Worm (Caenorhabditis elegans) whole organism, mixed stage, embryonic: ENCODE results near the gene sri-25.

Source experiments
- ceh-43 ChIP-seq: fragments of 200-800 bp; sonication (Bioruptor generic); optimal IDR thresholded peaks from 2 replicates; lab custom pipeline; 2018; ENCODE audit warnings: mild to moderate bottlenecking, missing genetic modification characterization, moderate library complexity, missing compliant biosample characterization
- nhr-28 ChIP-seq: fragments of 150-350 bp; optimal IDR thresholded peaks from 2 replicates; lab custom pipeline; 2014; ENCODE audit warnings: missing biosample characterization, missing genetic modification characterization
- snpc-4 ChIP-seq: fragments of 150-350 bp; optimal IDR thresholded peaks from 2 replicates; lab custom pipeline; 2014; ENCODE audit warnings: missing biosample characterization, missing genetic modification characterization
- unc-62 ChIP-seq: fragments of 150-350 bp; optimal IDR thresholded peaks from 2 replicates; lab custom pipeline; 2014; ENCODE audit warnings: missing biosample characterization, missing genetic modification reagents, missing genetic modification characterization
- ztf-11 ChIP-seq: fragments of 150-350 bp; optimal IDR thresholded peaks from 2 replicates; lab custom pipeline; 2014; ENCODE audit warnings: missing biosample characterization, missing genetic modification characterization

DNA sequence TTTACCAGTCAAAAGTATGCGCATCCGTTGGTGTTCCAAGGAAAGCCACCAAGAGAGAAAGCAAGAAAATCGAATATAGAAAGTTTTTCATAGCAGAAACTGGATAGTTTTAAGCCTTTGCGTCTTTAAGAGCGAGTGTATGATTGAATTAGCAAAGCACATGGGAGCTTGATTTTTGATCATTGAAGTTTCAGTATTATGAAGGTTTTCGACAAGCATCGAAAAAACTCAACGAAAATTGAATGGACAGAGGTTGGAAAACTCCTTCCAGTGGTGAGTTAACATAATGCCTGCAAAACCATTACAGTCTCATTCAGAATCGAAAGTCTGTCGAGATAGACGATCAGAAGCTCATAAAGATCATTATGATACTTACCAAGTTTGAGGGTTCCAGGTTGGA is 22.9 kb upstream of the sri-25 start, which contains the start of gene Y75B12B.13:
- TF ChIP-seq snpc-4 (no peak), nhr-28 (tag; lab: Kevin White, UChicago) (no peak), ztf-11 (tag; lab: Kevin White, UChicago) (no peak), ceh-43 (GFP tag; lab: Kevin White, UChicago) (no peak), unc-62 (GFP tag; lab: Kevin White, UChicago) (no peak)
